Worm (Caenorhabditis elegans) whole organism, L3 larva: Measurements from ENCODE around the gene srh-70.

Experiments
- ZK546.5 ChIP-seq: sonication (generic microtip); optimal IDR thresholded peaks from 2 replicates; lab custom pipeline; 2017; ENCODE audit warnings: missing biosample characterization, missing genetic modification characterization
- aly-2 ChIP-seq: fragments of 150-350 bp; optimal IDR thresholded peaks from 2 replicates; lab custom pipeline; 2014; ENCODE audit warnings: missing biosample characterization, missing genetic modification characterization
- ceh-82 ChIP-seq: fragments of 150-350 bp; optimal IDR thresholded peaks from 2 replicates; lab custom pipeline; 2014; ENCODE audit warnings: missing biosample characterization, missing genetic modification characterization
- egl-27 ChIP-seq: sonication (generic microtip); optimal IDR thresholded peaks from 4 replicates; lab custom pipeline; 2017; ENCODE audit warnings: missing biosample characterization, missing genetic modification reagents, missing genetic modification characterization
- elt-1 ChIP-seq: fragments of 150-350 bp; optimal IDR thresholded peaks from 2 replicates; lab custom pipeline; 2014; ENCODE audit warnings: missing biosample characterization, missing genetic modification characterization
- fkh-10 ChIP-seq: sonication (generic microtip); optimal IDR thresholded peaks from 2 replicates; lab custom pipeline; 2017; ENCODE audit warnings: missing biosample characterization, missing genetic modification reagents, missing genetic modification characterization
- nhr-237 ChIP-seq: fragments of 150-350 bp; optimal IDR thresholded peaks from 2 replicates; lab custom pipeline; 2014; ENCODE audit warnings: missing biosample characterization, missing genetic modification characterization
- nhr-28 ChIP-seq: fragments of 150-350 bp; optimal IDR thresholded peaks from 2 replicates; lab custom pipeline; 2014; ENCODE audit warnings: missing biosample characterization, missing genetic modification characterization
- skn-1 ChIP-seq: fragments of 150-350 bp; optimal IDR thresholded peaks from 2 replicates; lab custom pipeline; 2014; ENCODE audit warnings: missing biosample characterization, missing genetic modification characterization
- unc-62 ChIP-seq: fragments of 150-350 bp; sonication (generic microtip); optimal IDR thresholded peaks from 4 replicates; lab custom pipeline; 2014; ENCODE audit warnings: missing biosample characterization, missing genetic modification reagents, missing genetic modification characterization
- zag-1 ChIP-seq: fragments of 150-350 bp; optimal IDR thresholded peaks from 2 replicates; lab custom pipeline; 2014; ENCODE audit warnings: missing biosample characterization, missing genetic modification characterization

DNA sequence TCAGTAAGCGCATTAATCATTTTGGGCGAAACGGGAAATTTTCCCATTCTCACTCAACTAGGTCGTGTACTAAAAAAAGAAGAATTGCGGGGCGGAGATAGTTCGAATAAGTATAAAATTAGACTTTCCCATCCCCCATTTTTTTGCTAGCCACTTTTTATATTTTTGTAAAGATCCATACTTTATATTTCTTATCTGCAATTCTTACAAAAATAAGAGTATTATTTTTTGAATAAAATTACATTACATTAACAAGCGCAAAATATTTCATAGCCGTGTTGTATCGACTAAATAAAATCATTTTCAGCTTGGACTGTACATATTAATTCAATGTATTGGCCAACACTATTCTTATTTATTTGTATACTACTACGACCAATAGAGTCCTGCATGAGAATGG is 36.9 kb upstream of the srh-70 start, which contains the start of gene F49C5.11:
- TF ChIP-seq elt-1 (no peak), nhr-237 (tag; lab: Kevin White, UChicago) (no peak), unc-62 (GFP tag; lab: Kevin White, UChicago) (no peak), aly-2 (tag; lab: Kevin White, UChicago) (no peak), ceh-82 (tag; lab: Kevin White, UChicago) (no peak), fkh-10 (GFP tag; lab: Kevin White, UChicago) (no peak), ZK546.5 (tag; lab: Kevin White, UChicago) (no peak), zag-1 (tag; lab: Kevin White, UChicago) (no peak), nhr-28 (tag; lab: Kevin White, UChicago) (no peak), egl-27 (no peak), skn-1 (no peak)
